Fruit fly (Drosophila melanogaster) whole organism, prepupa: Measurements from ENCODE around the gene dally.

Experiments
- CG10631 ChIP-seq: fragments of 200-800 bp; sonication (Bioruptor generic); optimal IDR thresholded peaks from 2 replicates; lab custom pipeline; 2016; ENCODE audit warnings: missing biosample characterization, missing genetic modification characterization
- CG11294 ChIP-seq: fragments of 200-800 bp; sonication (Bioruptor generic); IDR thresholded peaks from 2 replicates; pipeline ENCODE4 v1.3.6; 2022; ENCODE audit warnings: missing biosample characterization, missing genetic modification characterization
- CG11902 ChIP-seq: fragments of 200-800 bp; sonication (Bioruptor generic); optimal IDR thresholded peaks from 3 replicates; lab custom pipeline; 2016; ENCODE audit warnings: missing biosample characterization, missing genetic modification characterization
- CG1621 ChIP-seq: fragments of 200-800 bp; sonication (Bioruptor generic); optimal IDR thresholded peaks from 3 replicates; lab custom pipeline; 2018; ENCODE audit warnings: missing biosample characterization, mild to moderate bottlenecking, missing genetic modification characterization
- CG3032 ChIP-seq: fragments of 200-800 bp; optimal IDR thresholded peaks from 2 replicates; lab custom pipeline; 2019; ENCODE audit warnings: missing biosample characterization, mild to moderate bottlenecking, missing genetic modification characterization, moderate library complexity
- CG34406 ChIP-seq: fragments of 200-800 bp; sonication (Bioruptor generic); optimal IDR thresholded peaks from 3 replicates; lab custom pipeline; 2016; ENCODE audit warnings: missing biosample characterization, missing genetic modification characterization
- CG4318 ChIP-seq: fragments of 200-800 bp; sonication (Bioruptor generic); optimal IDR thresholded peaks from 3 replicates; lab custom pipeline; 2017; ENCODE audit warnings: missing biosample characterization, mild to moderate bottlenecking, missing genetic modification characterization
- CG6163 ChIP-seq: fragments of 200-800 bp; sonication (Bioruptor generic); IDR thresholded peaks from 3 replicates; pipeline ENCODE4 v1.3.6; 2022; ENCODE audit warnings: missing biosample characterization, missing genetic modification characterization
- CG7368 ChIP-seq: fragments of 200-800 bp; sonication (Bioruptor generic); optimal IDR thresholded peaks from 3 replicates; lab custom pipeline; 2016; ENCODE audit warnings: missing biosample characterization, missing genetic modification characterization
- CG8119 ChIP-seq: fragments of 200-800 bp; sonication (Bioruptor generic); IDR thresholded peaks from 3 replicates; pipeline ENCODE4 v1.3.6; 2022; ENCODE audit warnings: missing biosample characterization, missing genetic modification characterization
- CG8632 ChIP-seq: fragments of 200-800 bp; sonication (Bioruptor generic); optimal IDR thresholded peaks from 3 replicates; lab custom pipeline; 2016; ENCODE audit warnings: missing biosample characterization, missing genetic modification characterization
- CG9139 ChIP-seq: fragments of 200-800 bp; sonication (Bioruptor generic); optimal IDR thresholded peaks from 3 replicates; lab custom pipeline; 2017; ENCODE audit warnings: missing biosample characterization, mild to moderate bottlenecking, missing genetic modification characterization
- Eip75B ChIP-seq: fragments of 200-800 bp; sonication (Bioruptor generic); optimal IDR thresholded peaks from 3 replicates; lab custom pipeline; 2016; ENCODE audit warnings: missing biosample characterization, missing genetic modification characterization
- Ets21C ChIP-seq: fragments of 200-800 bp; sonication (Bioruptor generic); optimal IDR thresholded peaks from 3 replicates; lab custom pipeline; 2016; ENCODE audit warnings: missing biosample characterization, missing genetic modification characterization
- Gug ChIP-seq: fragments of 200-800 bp; sonication (Bioruptor generic); IDR thresholded peaks from 2 replicates; pipeline ENCODE4 v1.3.6; 2022; ENCODE audit warnings: missing biosample characterization, missing genetic modification characterization
- Hr38 ChIP-seq: sonication (Bioruptor generic); optimal IDR thresholded peaks from 2 replicates; lab custom pipeline; 2016; ENCODE audit warnings: missing biosample characterization, missing genetic modification characterization
- Sox15 ChIP-seq: fragments of 200-800 bp; sonication (Bioruptor generic); optimal IDR thresholded peaks from 3 replicates; lab custom pipeline; 2016; ENCODE audit warnings: missing biosample characterization, missing genetic modification characterization
- achi ChIP-seq: fragments of 200-800 bp; sonication (Bioruptor generic); optimal IDR thresholded peaks from 3 replicates; lab custom pipeline; 2016; ENCODE audit warnings: missing biosample characterization, missing genetic modification characterization
- cyc ChIP-seq: fragments of 200-800 bp; sonication (Bioruptor generic); optimal IDR thresholded peaks from 3 replicates; lab custom pipeline; 2016; ENCODE audit warnings: missing biosample characterization, missing genetic modification characterization
- esn ChIP-seq: fragments of 200-800 bp; sonication (Bioruptor generic); optimal IDR thresholded peaks from 2 replicates; lab custom pipeline; 2016; ENCODE audit warnings: missing biosample characterization, mild to moderate bottlenecking, missing genetic modification characterization, moderate library complexity
- fd59A ChIP-seq: fragments of 200-800 bp; sonication (Bioruptor generic); optimal IDR thresholded peaks from 2 replicates; lab custom pipeline; 2017; ENCODE audit warnings: missing biosample characterization, mild to moderate bottlenecking, missing genetic modification characterization, missing genetic modification reagents
- fd85E ChIP-seq: fragments of 200-800 bp; sonication (Bioruptor generic); optimal IDR thresholded peaks from 3 replicates; lab custom pipeline; 2016; ENCODE audit warnings: missing biosample characterization, missing genetic modification characterization
- fkh ChIP-seq: fragments of 200-800 bp; sonication (Bioruptor generic); optimal IDR thresholded peaks from 3 replicates; lab custom pipeline; 2017; ENCODE audit warnings: missing biosample characterization, mild to moderate bottlenecking, missing genetic modification characterization, moderate library complexity
- net ChIP-seq: fragments of 200-800 bp; sonication (Bioruptor generic); optimal IDR thresholded peaks from 3 replicates; lab custom pipeline; 2016; ENCODE audit warnings: missing biosample characterization, missing genetic modification characterization
- pdm3 ChIP-seq: fragments of 200-800 bp; sonication (Bioruptor generic); optimal IDR thresholded peaks from 3 replicates; lab custom pipeline; 2016; ENCODE audit warnings: missing biosample characterization, missing genetic modification characterization
- salr ChIP-seq, 2 experiments: fragments of 200-800 bp; sonication (Bioruptor generic); optimal IDR thresholded peaks; 3 replicates each; lab custom pipeline; 2016 to 2018; ENCODE audit warnings: missing biosample characterization in 2 of 2, missing genetic modification characterization in 2 of 2, mild to moderate bottlenecking in 1 of 2
- ss ChIP-seq, 2 experiments: fragments of 200-800 bp; sonication (Bioruptor generic); optimal IDR thresholded peaks; 2 replicates in 1 of 2; 3 replicates in 1 of 2; lab custom pipeline; 2017 to 2018; ENCODE audit warnings: mild to moderate bottlenecking in 2 of 2, missing biosample characterization in 2 of 2, missing genetic modification characterization in 2 of 2, moderate library complexity in 1 of 2
- svp ChIP-seq: fragments of 200-800 bp; sonication (Bioruptor generic); peaks from one replicate; lab custom pipeline; 2016; ENCODE audit warnings: missing biosample characterization, missing genetic modification characterization

Gene dally

DNA sequence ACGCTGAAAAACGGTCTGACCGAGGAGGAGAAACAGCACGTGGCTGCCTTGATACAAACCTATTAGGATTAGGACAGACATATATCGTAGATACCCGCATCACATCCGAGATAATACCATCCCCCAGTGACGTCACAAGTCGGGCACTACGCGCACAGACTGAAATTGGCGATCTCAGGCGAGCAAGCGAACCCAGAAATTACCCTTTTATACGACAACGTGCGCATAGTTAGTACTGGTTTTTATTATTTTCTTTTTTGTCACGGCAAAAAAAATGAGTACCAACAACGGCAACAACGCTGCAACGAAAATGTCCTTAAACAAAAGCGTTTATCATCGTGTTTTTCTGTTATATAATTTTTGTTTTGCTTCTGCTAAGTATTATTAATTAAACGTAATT, 29.2 kb upstream of the dally start:
- no peak for TF ChIP-seq CG9139 (GFP tag; lab: Kevin White, UChicago)
- no peak for TF ChIP-seq CG8632 (GFP tag; lab: Kevin White, UChicago)
- TF ChIP-seq CG6163, result no peak
- TF ChIP-seq salr (GFP tag; optimal IDR thresholded peaks at IDR 0.05; lab: Kevin White, UChicago), result no peak
- TF ChIP-seq cyc, result no peak
- TF ChIP-seq achi, result no peak
- TF ChIP-seq CG3032, result no peak
- TF ChIP-seq Hr38 (GFP tag; lab: Kevin White, UChicago), result no peak

DNA sequence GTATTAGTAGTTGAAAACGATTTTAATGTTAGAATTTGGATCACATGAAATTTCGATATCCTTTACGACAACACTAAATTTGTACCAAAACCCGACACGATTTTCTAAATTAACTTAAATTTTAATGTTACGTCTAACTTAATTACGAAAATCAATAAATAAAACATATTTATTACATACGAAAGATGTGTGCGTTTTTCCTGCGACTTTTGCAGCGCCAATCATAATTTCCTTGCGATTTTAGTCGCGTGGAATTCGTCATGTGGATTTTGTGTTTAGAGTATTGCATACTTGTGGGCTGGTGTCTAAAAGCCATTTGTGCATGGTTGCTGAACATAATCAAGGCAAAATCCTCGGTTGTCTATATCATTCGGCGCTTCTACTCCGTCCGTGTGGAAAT, 28.8 kb upstream of the dally start:
- no peak for TF ChIP-seq CG8119 (GFP tag; lab: Robert Waterston, UW)
- TF ChIP-seq svp (GFP tag; lab: Kevin White, UChicago), result no peak
- no peak for TF ChIP-seq Sox15 (GFP tag; lab: Kevin White, UChicago)
- TF ChIP-seq CG10631 (GFP tag; lab: Kevin White, UChicago), result no peak
- no peak for TF ChIP-seq Gug (GFP tag; lab: Robert Waterston, UW)
- no peak for TF ChIP-seq Ets21C (GFP tag; lab: Kevin White, UChicago)
- no peak for TF ChIP-seq ss (GFP tag; optimal IDR thresholded peaks at IDR 0.05; lab: Kevin White, UChicago)
- TF ChIP-seq CG1621 (tag; lab: Kevin White, UChicago), result no peak
- TF ChIP-seq CG4318 (GFP tag; lab: Kevin White, UChicago), result no peak
- no peak for TF ChIP-seq CG34406 (GFP tag; lab: Kevin White, UChicago)
- TF ChIP-seq cyc, result no peak
- TF ChIP-seq, all 60 proteins: peak for 0

DNA sequence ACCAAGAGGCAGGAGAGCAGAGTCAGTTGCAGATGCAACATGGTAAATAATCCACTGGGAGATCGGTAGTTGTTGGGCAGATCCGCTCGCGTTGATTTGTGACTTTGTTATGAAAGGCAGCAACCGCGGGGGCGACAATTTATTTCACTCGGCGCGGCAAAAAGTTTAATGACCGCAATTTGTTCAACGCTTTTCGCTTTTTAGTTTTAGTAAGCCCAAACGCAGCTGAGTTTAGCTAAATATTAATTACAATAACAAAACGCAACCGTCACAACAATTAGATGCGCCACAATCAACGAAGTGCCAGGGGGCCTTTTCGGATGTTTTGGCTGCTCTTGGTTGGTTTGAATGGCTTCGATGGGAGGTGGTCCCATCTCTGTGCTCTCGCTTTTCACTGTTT, 26.9 kb upstream of the dally start, which contains the start of gene CG13310:
TSS of gene CG13310 (minus strand) at position 101 of the 400 bp plus-strand sequence.
- TF ChIP-seq fd85E, result no peak
- TF ChIP-seq CG11902 (GFP tag; lab: Kevin White, UChicago), result no peak
- TF ChIP-seq Eip75B (GFP tag; lab: Kevin White, UChicago), result no peak
- TF ChIP-seq Gug (GFP tag; lab: Robert Waterston, UW), result no peak

DNA sequence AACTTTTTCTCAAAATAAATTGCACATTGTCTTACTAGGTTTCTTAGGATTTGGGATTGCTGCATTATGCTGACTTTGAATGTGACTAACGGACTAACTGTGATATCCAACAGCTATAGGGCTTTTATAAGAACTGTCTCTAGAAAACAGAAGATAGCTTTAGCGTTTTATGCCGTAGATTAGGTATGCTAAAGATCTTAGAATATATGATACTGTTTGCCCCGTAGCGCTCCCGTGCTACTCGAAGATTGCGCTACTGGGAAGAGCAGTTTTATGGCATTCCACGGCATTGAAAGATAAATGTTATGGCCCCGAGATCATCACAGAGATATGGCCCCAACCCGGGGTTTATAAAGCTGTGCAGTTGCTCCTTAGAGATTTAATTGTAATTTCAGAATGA, 25.2 kb upstream of the dally start, which contains the start of the genes CG13311 and CG34426:
TSS of gene CG13311 (minus strand) at position 101 of the 400 bp plus-strand sequence.
TSS of gene CG34426 (plus strand) at position 400 of the 400 bp plus-strand sequence.
- TF ChIP-seq svp (GFP tag; lab: Kevin White, UChicago) (no peak), esn (GFP tag; lab: Kevin White, UChicago) (no peak)
- TF ChIP-seq, all 60 proteins: peak for 0

DNA sequence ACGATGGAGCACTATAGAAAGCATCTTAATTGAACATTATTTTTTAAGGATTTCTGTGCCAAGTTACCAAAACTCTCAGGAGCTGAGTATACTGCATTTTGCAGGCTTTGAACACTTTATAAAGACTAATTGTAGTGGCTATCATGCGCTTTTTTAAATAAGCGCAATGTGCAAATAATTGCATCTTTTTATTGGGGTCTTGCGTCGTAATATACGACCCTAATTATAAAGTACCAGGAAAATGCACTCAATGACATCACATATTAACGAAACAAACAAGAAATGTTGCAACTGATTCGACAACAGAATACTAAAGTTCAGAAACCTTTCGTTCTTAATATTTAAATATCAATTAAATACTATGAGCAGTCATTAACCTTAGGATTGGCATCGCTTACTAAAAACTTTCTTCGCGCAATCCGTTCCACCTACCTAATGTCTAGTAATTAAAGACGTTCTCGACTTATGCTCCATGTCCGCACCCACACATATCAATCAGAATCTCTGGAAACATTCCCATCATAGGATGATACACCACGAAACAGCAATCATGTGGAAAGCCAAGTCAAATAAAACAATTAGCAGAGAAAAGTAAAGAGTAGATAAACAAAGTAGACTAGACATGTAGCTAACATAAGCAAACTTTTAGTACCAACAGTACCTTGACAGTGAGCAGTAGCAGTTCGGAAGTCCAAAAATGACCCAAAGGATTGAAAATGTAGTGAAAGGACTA, 23.1 kb upstream of the dally start, which contains the start of the genes CG32023 and CG34427:
TSS of gene CG32023 (minus strand) at position 101 of the 733 bp plus-strand sequence.
TSS of gene CG34427 (plus strand) at position 683 of the 733 bp plus-strand sequence.
- TF ChIP-seq pdm3 (no peak), esn (GFP tag; lab: Kevin White, UChicago) (no peak), fd59A (GFP tag; lab: Kevin White, UChicago) (no peak), Ets21C (GFP tag; lab: Kevin White, UChicago) (no peak), CG11294 (GFP tag; lab: Robert Waterston, UW) (no peak), salr (GFP tag; optimal IDR thresholded peaks at IDR 0.05; lab: Kevin White, UChicago) (no peak), CG7368 (GFP tag; lab: Kevin White, UChicago) (no peak)

DNA sequence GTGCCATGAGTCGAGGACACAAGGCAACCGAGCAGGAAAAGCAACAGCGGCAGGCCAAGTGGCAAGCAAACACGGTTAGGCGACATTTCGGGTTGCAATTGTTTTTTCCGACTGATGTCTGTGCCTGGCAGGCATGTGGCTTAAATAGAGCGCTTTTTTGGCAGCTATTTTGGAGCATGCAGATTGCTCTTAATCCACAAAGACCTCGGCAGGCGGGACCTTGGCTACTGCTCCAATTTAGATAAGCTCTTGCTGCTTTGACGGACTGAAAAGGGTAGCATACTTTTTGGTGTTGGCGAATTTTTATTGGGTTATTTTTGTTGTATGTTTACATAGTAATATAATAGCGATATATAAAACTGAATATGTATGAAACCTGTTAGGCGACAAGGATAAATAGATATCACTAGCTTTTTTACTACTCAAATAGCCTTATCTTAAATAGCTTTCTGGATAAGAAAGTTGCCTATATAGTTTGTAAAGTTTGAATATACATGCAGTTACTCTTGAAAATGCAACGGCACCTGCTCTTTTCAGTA, 20.1 kb upstream of the dally start, which contains the start of the genes CG13312 and CG32024:
TSS of gene CG13312 (minus strand) at position 101 of the 539 bp plus-strand sequence.
TSS of gene CG32024 (plus strand) at position 489 of the 539 bp plus-strand sequence.
- TF ChIP-seq net (GFP tag; lab: Kevin White, UChicago), result no peak
- peak; percentile 27 for TF ChIP-seq fkh
